Worm (Caenorhabditis elegans) whole organism, L4/young adult: Measurements from ENCODE around the gene dars-1.

Experiments
- dao-5 ChIP-seq: sonication (generic microtip); optimal IDR thresholded peaks from 2 replicates; lab custom pipeline; 2016; ENCODE audit warnings: missing genotype, missing genetic modification characterization, moderate library complexity, missing compliant biosample characterization
- him-1 ChIP-seq: sonication (generic microtip); optimal IDR thresholded peaks from 2 replicates; lab custom pipeline; 2016; ENCODE audit warnings: missing genotype, missing genetic modification reagents, missing genetic modification characterization, missing compliant biosample characterization

DNA sequence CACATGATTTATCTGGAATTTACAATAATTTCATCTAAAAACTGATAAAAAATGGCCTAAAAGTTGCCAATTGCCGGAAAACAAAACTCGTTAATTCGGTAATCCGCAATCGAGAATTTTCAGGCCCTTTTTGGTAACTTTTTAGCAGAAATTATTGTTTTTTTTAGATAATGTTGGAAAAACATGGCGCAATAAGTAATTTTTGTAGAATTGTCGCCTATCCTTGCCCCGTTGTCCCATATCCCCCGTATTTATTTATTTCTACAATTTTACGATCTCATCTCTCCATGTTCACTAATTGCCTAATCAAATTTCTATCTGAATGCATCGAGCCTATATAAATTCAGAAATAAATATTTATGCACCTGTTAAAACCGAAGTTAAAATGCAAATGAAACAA, 22.0 kb upstream of the dars-1 start:
- TF ChIP-seq him-1 (tag; lab: Kevin White, UChicago) (no peak), dao-5 (tag; lab: Kevin White, UChicago) (no peak)
